Fruit fly (Drosophila melanogaster) whole organism, adult: ENCODE data around the gene Cow.

Experiments used
- CG11617 ChIP-seq: fragments of 200-800 bp; sonication (Bioruptor generic); optimal IDR thresholded peaks from 2 replicates; lab custom pipeline; 2017; ENCODE audit warnings: mild to moderate bottlenecking, missing biosample characterization, missing genetic modification reagents, missing genetic modification characterization
- CG14711 ChIP-seq: fragments of 200-800 bp; sonication (Bioruptor generic); optimal IDR thresholded peaks from 2 replicates; lab custom pipeline; 2018; ENCODE audit warnings: missing biosample characterization, mild to moderate bottlenecking, missing genetic modification characterization, moderate library complexity
- CG5204 ChIP-seq: fragments of 200-800 bp; sonication (Bioruptor generic); optimal IDR thresholded peaks from 2 replicates; lab custom pipeline; 2016; ENCODE audit warnings: missing biosample characterization, missing genetic modification characterization
- CG7045 ChIP-seq: fragments of 200-800 bp; sonication (Bioruptor generic); optimal IDR thresholded peaks from 2 replicates; lab custom pipeline; 2017; ENCODE audit warnings: missing biosample characterization, mild to moderate bottlenecking, missing genetic modification characterization
- Mnt ChIP-seq: fragments of 200-800 bp; sonication (Bioruptor generic); optimal IDR thresholded peaks from 2 replicates; lab custom pipeline; 2016; ENCODE audit warnings: missing biosample characterization, mild to moderate bottlenecking, missing genetic modification characterization
- kay ChIP-seq: fragments of 200-800 bp; sonication (Bioruptor generic); peaks from one replicate; lab custom pipeline; 2016; ENCODE audit warnings: missing biosample characterization, missing genetic modification characterization, borderline replicate concordance
- ovo ChIP-seq: fragments of 200-800 bp; sonication (Bioruptor generic); optimal IDR thresholded peaks from 2 replicates; lab custom pipeline; 2016; ENCODE audit warnings: missing biosample characterization, missing genetic modification characterization
- tj ChIP-seq: fragments of 200-800 bp; sonication (Bioruptor generic); optimal IDR thresholded peaks from 3 replicates; lab custom pipeline; 2017; ENCODE audit warnings: missing biosample characterization, mild to moderate bottlenecking, missing genetic modification characterization, moderate library complexity
- toe ChIP-seq: fragments of 200-800 bp; sonication (Bioruptor generic); optimal IDR thresholded peaks from 2 replicates; lab custom pipeline; 2016; ENCODE audit warnings: missing biosample characterization, missing genetic modification characterization

dm6 chr3R:23051639-23052125 lies 60.8 kb downstream of the Cow start, which contains the start of gene Gr94a:
- no peak for TF ChIP-seq CG5204 (GFP tag; lab: Kevin White, UChicago)
- no peak for TF ChIP-seq tj
- no peak for TF ChIP-seq CG14711 (tag; lab: Kevin White, UChicago)
- no peak for TF ChIP-seq CG11617 (GFP tag; lab: Kevin White, UChicago)
- TF ChIP-seq kay (GFP tag; lab: Kevin White, UChicago), result no peak
- no peak for TF ChIP-seq toe (GFP tag; lab: Kevin White, UChicago)
- TF ChIP-seq CG7045 (GFP tag; lab: Kevin White, UChicago), result no peak
- TF ChIP-seq Mnt (GFP tag; lab: Kevin White, UChicago), result no peak
- no peak for TF ChIP-seq ovo (GFP tag; lab: Kevin White, UChicago)
